Fruit fly (Drosophila melanogaster) Kc167 (cell line): ENCODE measurements around the gene Ankrd49.

Source experiments
- Myc ChIP-seq: fragments of >200 bp; optimal IDR thresholded peaks from 2 replicates; lab custom pipeline; 2017; ENCODE audit warnings: missing external identifiers
- h ChIP-seq: fragments of >200 bp; optimal IDR thresholded peaks from 3 replicates; lab custom pipeline; 2018; ENCODE audit warnings: missing external identifiers
- insv ChIP-seq: fragments of >200 bp; optimal IDR thresholded peaks from 3 replicates; lab custom pipeline; 2018; ENCODE audit warnings: missing external identifiers
- psq ChIP-seq: fragments of >200 bp; optimal IDR thresholded peaks from 2 replicates; lab custom pipeline; 2017; ENCODE audit warnings: missing external identifiers
- ttk ChIP-seq: sonication (Bioruptor generic); optimal IDR thresholded peaks from 2 replicates; lab custom pipeline; 2017; ENCODE audit warnings: missing external identifiers

dm6 chr2L:14972133-14972532, 35.1 kb downstream of the Ankrd49 start, which contains the start of gene side-II:
- TF ChIP-seq Myc (lab: Kevin White, UChicago), result no peak
- no peak for TF ChIP-seq insv (lab: Kevin White, UChicago)
- no peak for TF ChIP-seq ttk
- TF ChIP-seq h (lab: Kevin White, UChicago), result no peak
- no peak for TF ChIP-seq psq (lab: Kevin White, UChicago)
